Worm (Caenorhabditis elegans) whole organism, young adult: Measurements from ENCODE around the gene nhr-268.
"Not testable (repeated sequence)": the region's sequence is repeated elsewhere in the genome, so short reads cannot be mapped to it uniquely, and the experiment has no call there.

ENCODE experiments used
- B0336.3 ChIP-seq: fragments of 200-800 bp; sonication (Bioruptor generic); IDR thresholded peaks from 2 replicates; pipeline ENCODE4 v1.3.6; 2022; ENCODE audit warnings: missing genetic modification characterization, missing compliant biosample characterization
- C06A6.2 ChIP-seq: fragments of 200-800 bp; sonication (Bioruptor generic); conservative IDR thresholded peaks from 2 replicates; pipeline ENCODE4 v1.3.6; 2022; ENCODE audit warnings: missing genetic modification characterization, missing compliant biosample characterization
- F22D6.2 ChIP-seq: sonication (generic microtip); optimal IDR thresholded peaks from 2 replicates; lab custom pipeline; 2016; ENCODE audit warnings: mild to moderate bottlenecking, missing genetic modification characterization, missing compliant biosample characterization
- F39B2.1 ChIP-seq: fragments of 200-800 bp; sonication (Bioruptor generic); IDR thresholded peaks from 2 replicates; pipeline ENCODE4 v1.3.6; 2022; ENCODE audit warnings: missing genetic modification reagents, missing genetic modification characterization, missing compliant biosample characterization
- K12H6.12 ChIP-seq: fragments of 200-800 bp; sonication (Bioruptor generic); optimal IDR thresholded peaks from 2 replicates; lab custom pipeline; 2018; ENCODE audit warnings: mild to moderate bottlenecking, missing genetic modification characterization, missing compliant biosample characterization
- T26A5.8 ChIP-seq: sonication (generic microtip); optimal IDR thresholded peaks from 2 replicates; lab custom pipeline; 2016; ENCODE audit warnings: missing genetic modification characterization, missing compliant biosample characterization
- Y53G8AR.9 ChIP-seq: fragments of 200-800 bp; sonication (Bioruptor generic); conservative IDR thresholded peaks from 2 replicates; pipeline ENCODE4 v1.3.6; 2022; ENCODE audit warnings: missing genetic modification reagents, missing genetic modification characterization, missing compliant biosample characterization
- atf-7 ChIP-seq: sonication (generic microtip); optimal IDR thresholded peaks from 2 replicates; lab custom pipeline; 2017; ENCODE audit warnings: mild to moderate bottlenecking, missing genetic modification characterization, missing compliant biosample characterization
- attf-3 ChIP-seq: fragments of 200-800 bp; sonication (Bioruptor generic); conservative IDR thresholded peaks from 2 replicates; pipeline ENCODE4 v1.3.6; 2022; ENCODE audit warnings: missing genetic modification reagents, missing genetic modification characterization, missing compliant biosample characterization
- cebp-1 ChIP-seq, 2 experiments: fragments of 200-800 bp in 1 of 2; sonication (Bioruptor generic) in 1 of 2; sonication (generic microtip) in 1 of 2; IDR thresholded peaks in 1 of 2; optimal IDR thresholded peaks in 1 of 2; 2 replicates each; pipeline versions ENCODE4 v1.3.6 to Lab custom; 2017 to 2022; ENCODE audit warnings: missing compliant biosample characterization in 2 of 2, missing genetic modification characterization in 2 of 2, mild to moderate bottlenecking in 1 of 2, missing genetic modification reagents in 1 of 2, moderate library complexity in 1 of 2
- ceh-40 ChIP-seq: fragments of 200-800 bp; sonication (Bioruptor generic); IDR thresholded peaks from 2 replicates; pipeline ENCODE4 v1.3.6; 2022; ENCODE audit warnings: missing genetic modification characterization, missing compliant biosample characterization
- dox-1 ChIP-seq: fragments of 200-800 bp; sonication (Bioruptor generic); IDR thresholded peaks from 2 replicates; pipeline ENCODE4 v1.3.6; 2022; ENCODE audit warnings: missing genetic modification reagents, missing genetic modification characterization, missing compliant biosample characterization
- efl-1 ChIP-seq: fragments of 150-350 bp; optimal IDR thresholded peaks from 2 replicates; lab custom pipeline; 2014; ENCODE audit warnings: missing biosample characterization, missing genetic modification reagents, missing genetic modification characterization
- hmg-20 ChIP-seq: fragments of 200-800 bp; sonication (Bioruptor generic); IDR thresholded peaks from 2 replicates; pipeline ENCODE4 v1.3.6; 2022; ENCODE audit warnings: missing genetic modification reagents, missing genetic modification characterization, missing compliant biosample characterization
- let-607 ChIP-seq, 2 experiments: fragments of 200-800 bp in 1 of 2; sonication (Bioruptor generic) in 1 of 2; sonication (generic microtip) in 1 of 2; optimal IDR thresholded peaks; 2 replicates each; lab custom pipeline; 2016 to 2018; ENCODE audit warnings: mild to moderate bottlenecking in 2 of 2, missing compliant biosample characterization in 2 of 2, missing genetic modification characterization in 2 of 2, moderate library complexity in 2 of 2, missing genotype in 1 of 2
- lir-1 ChIP-seq: fragments of 200-800 bp; sonication (Bioruptor generic); conservative IDR thresholded peaks from 2 replicates; pipeline ENCODE4 v1.3.6; 2022; ENCODE audit warnings: missing genetic modification reagents, missing genetic modification characterization, missing compliant biosample characterization
- madf-10 ChIP-seq: sonication (generic microtip); optimal IDR thresholded peaks from 2 replicates; lab custom pipeline; 2016; ENCODE audit warnings: mild to moderate bottlenecking, missing genetic modification characterization, missing compliant biosample characterization
- mes-4 ChIP-seq: sonication (generic microtip); optimal IDR thresholded peaks from 2 replicates; lab custom pipeline; 2016; ENCODE audit warnings: missing genotype, missing genetic modification characterization, missing compliant biosample characterization
- nfyb-1 ChIP-seq: fragments of 200-800 bp; sonication (Bioruptor generic); IDR thresholded peaks from 2 replicates; pipeline ENCODE4 v1.3.6; 2022; ENCODE audit warnings: missing genetic modification reagents, missing genetic modification characterization, missing compliant biosample characterization
- nhr-80 ChIP-seq: sonication (generic microtip); optimal IDR thresholded peaks from 2 replicates; lab custom pipeline; 2016; ENCODE audit warnings: missing genetic modification characterization, missing compliant biosample characterization
- pbrm-1 ChIP-seq: fragments of 200-800 bp; sonication (Bioruptor generic); IDR thresholded peaks from 2 replicates; pipeline ENCODE4 v1.3.6; 2022; ENCODE audit warnings: missing genetic modification reagents, missing genetic modification characterization, missing compliant biosample characterization
- pha-4 ChIP-seq: fragments of 150-350 bp; sonication (generic microtip); optimal IDR thresholded peaks from 2 replicates; lab custom pipeline; 2014; ENCODE audit warnings: missing biosample characterization, missing genetic modification reagents, missing genetic modification characterization
- rpc-1 ChIP-seq, 2 experiments: fragments of 150-350 bp in 1 of 2; sonication (generic microtip) in 1 of 2; optimal IDR thresholded peaks; 2 replicates each; lab custom pipeline; 2014 to 2018; ENCODE audit warnings: missing biosample characterization in 1 of 2, missing genetic modification characterization in 1 of 2, missing genetic modification reagents in 1 of 2, missing genotype in 1 of 2
- sea-2 ChIP-seq: fragments of 200-800 bp; sonication (Bioruptor generic); IDR thresholded peaks from 2 replicates; pipeline ENCODE4 v1.3.6; 2022; ENCODE audit warnings: missing genetic modification characterization, missing compliant biosample characterization
- snpc-1.1 ChIP-seq: sonication (generic microtip); optimal IDR thresholded peaks from 2 replicates; lab custom pipeline; 2017; ENCODE audit warnings: missing genetic modification characterization, mild to moderate bottlenecking, missing compliant biosample characterization, antibody characterized with exemption, moderate library complexity, missing genotype, missing genetic modification reagents; ENCODE audit not compliant: insufficient read depth
- snpc-4 ChIP-seq, 5 experiments: fragments of 150-350 bp in 1 of 5; sonication (generic microtip) in 4 of 5; optimal IDR thresholded peaks; 2 replicates each; lab custom pipeline; 2014 to 2018; ENCODE audit warnings: missing genetic modification characterization in 5 of 5, missing biosample characterization in 3 of 5, antibody characterized with exemption in 2 of 5, mild to moderate bottlenecking in 2 of 5, missing compliant biosample characterization in 2 of 5, missing genotype in 2 of 5, moderate library complexity in 2 of 5, missing genetic modification reagents in 1 of 5
- tbp1 ChIP-seq: fragments of 200-800 bp; sonication (Bioruptor generic); optimal IDR thresholded peaks from 2 replicates; lab custom pipeline; 2018; ENCODE audit warnings: mild to moderate bottlenecking, missing genetic modification characterization, missing compliant biosample characterization
- unc-62 ChIP-seq: fragments of 150-350 bp; optimal IDR thresholded peaks from 2 replicates; lab custom pipeline; 2014; ENCODE audit warnings: missing biosample characterization, missing genetic modification reagents, missing genetic modification characterization
- zim-3 ChIP-seq: sonication (generic microtip); optimal IDR thresholded peaks from 2 replicates; lab custom pipeline; 2017; ENCODE audit warnings: mild to moderate bottlenecking, missing genetic modification characterization, moderate library complexity, missing compliant biosample characterization
- ztf-22 ChIP-seq: fragments of 200-800 bp; sonication (Bioruptor generic); optimal IDR thresholded peaks from 2 replicates; lab custom pipeline; 2018; ENCODE audit warnings: mild to moderate bottlenecking, missing genetic modification characterization, moderate library complexity, missing compliant biosample characterization
- ztf-25 ChIP-seq: fragments of 200-800 bp; sonication (Bioruptor generic); IDR thresholded peaks from 2 replicates; pipeline ENCODE4 v1.3.6; 2022; ENCODE audit warnings: missing genetic modification reagents, missing genetic modification characterization, missing compliant biosample characterization
- ztf-3 ChIP-seq: fragments of 200-800 bp; sonication (Bioruptor generic); optimal IDR thresholded peaks from 2 replicates; lab custom pipeline; 2018; ENCODE audit warnings: mild to moderate bottlenecking, missing genetic modification characterization, missing compliant biosample characterization
- ztf-6 ChIP-seq: fragments of 200-800 bp; sonication (Bioruptor generic); IDR thresholded peaks from 2 replicates; pipeline ENCODE4 v1.3.6; 2022; ENCODE audit warnings: missing genetic modification reagents, missing genetic modification characterization, missing compliant biosample characterization

The nhr-268 gene

DNA sequence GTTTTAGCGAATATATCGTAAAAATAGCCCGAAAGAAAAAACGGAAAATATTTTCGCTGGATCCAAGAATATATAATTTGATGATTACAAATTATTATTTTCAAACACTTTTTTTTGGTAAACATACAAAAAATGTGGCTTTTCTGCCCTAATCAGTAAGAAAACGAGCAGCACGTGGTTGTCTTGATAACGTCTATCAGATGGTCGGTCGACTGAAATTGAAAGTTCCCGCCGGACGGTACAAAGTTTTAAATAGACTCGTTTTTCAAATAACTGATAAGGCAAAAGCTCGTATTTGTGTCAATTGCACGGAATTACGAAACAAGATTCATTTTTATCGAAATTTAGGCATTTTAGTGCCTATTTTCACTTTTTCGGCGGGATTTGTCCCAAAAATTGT is 23.3 kb upstream of the nhr-268 start:
- no peak for TF ChIP-seq pbrm-1
- TF ChIP-seq efl-1 (GFP tag; lab: Kevin White, UChicago), result no peak
- TF ChIP-seq snpc-1.1 (tag; lab: Kevin White, UChicago), result no peak
- TF ChIP-seq lir-1 (GFP tag; lab: Robert Waterston, UW), result 0 out of 2 replicates have a peak, but pooled peaks have one; percentile 11
- 0 out of 2 replicates have a peak, but pooled peaks have one; percentile 11 for TF ChIP-seq nfyb-1 (GFP tag; lab: Robert Waterston, UW)
- peak; percentile 64 for TF ChIP-seq atf-7 (tag; lab: Kevin White, UChicago)
- TF ChIP-seq cebp-1 (GFP tag; IDR thresholded peaks at IDR 0.05; lab: Robert Waterston, UW), result peak; percentile 47; the same call in 1 of the 2 replicates
- TF ChIP-seq cebp-1 (tag; optimal IDR thresholded peaks at IDR 0.05; lab: Kevin White, UChicago), result no peak
- no peak for TF ChIP-seq F39B2.1 (GFP tag; lab: Robert Waterston, UW)
- peak in 1 of 2 experiments; percentile 63 for TF ChIP-seq let-607 (tag; optimal IDR thresholded peaks at IDR 0.05; lab: Kevin White, UChicago)
- no peak for TF ChIP-seq F22D6.2 (tag; lab: Kevin White, UChicago)
- TF ChIP-seq nhr-80 (tag; lab: Kevin White, UChicago), result peak; percentile 96
- TF ChIP-seq ztf-3, result no peak
- TF ChIP-seq tbp1 (GFP tag; lab: Kevin White, UChicago), result peak; percentile 25
- TF ChIP-seq unc-62 (GFP tag; lab: Kevin White, UChicago), result peak; percentile 20
- peak; percentile 46 for TF ChIP-seq ztf-22 (GFP tag; lab: Kevin White, UChicago)
- TF ChIP-seq dox-1 (GFP tag; lab: Robert Waterston, UW), result 0 out of 2 replicates have a peak, but pooled peaks have one; percentile 49
- TF ChIP-seq pha-4 (tag; lab: Kevin White, UChicago), result peak; percentile 72
- TF ChIP-seq, all 124 proteins: peak for 11

ce11 chrV:15668200-15668599 is 21.9 kb upstream of the nhr-268 start, which contains the start of gene F53E4.1:
Gene F53E4.1, minus strand, starts transcription at chrV:15668300.
- TF ChIP-seq rpc-1 (optimal IDR thresholded peaks at IDR 0.05; lab: Kevin White, UChicago), result not testable (repeated sequence)
- TF ChIP-seq rpc-1 (tag; optimal IDR thresholded peaks at IDR 0.05; lab: Kevin White, UChicago), result peak; percentile 12

DNA sequence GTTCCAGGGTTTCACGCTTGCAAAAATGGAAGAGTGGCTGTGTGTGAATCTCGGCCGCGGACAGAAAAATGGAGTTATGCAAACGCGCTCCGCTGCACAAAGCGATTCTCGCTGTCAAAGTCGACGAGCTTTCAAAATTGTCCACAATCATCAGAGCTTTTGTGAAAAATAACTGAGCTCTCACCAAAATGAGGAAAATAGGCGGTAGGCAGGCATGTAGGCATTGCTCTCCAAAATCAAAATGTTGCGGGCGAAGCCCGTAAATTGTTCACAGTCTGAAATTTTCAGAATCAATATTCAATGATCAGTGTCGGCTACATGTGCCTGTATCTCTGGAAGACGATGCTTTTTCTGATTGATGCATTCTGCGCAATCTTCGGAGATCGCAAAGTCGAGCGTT is 21.2 kb upstream of the nhr-268 start, which contains the start of gene K06B4.4:
TSS of gene K06B4.4 (plus strand) at position 301 of the 400 bp plus-strand sequence.
- TF ChIP-seq dox-1 (GFP tag; lab: Robert Waterston, UW) (no peak), mes-4 (tag; lab: Kevin White, UChicago) (no peak), atf-7 (tag; lab: Kevin White, UChicago) (no peak), madf-10 (tag; lab: Kevin White, UChicago) (no peak), B0336.3 (GFP tag; lab: Robert Waterston, UW) (no peak), K12H6.12 (no peak), hmg-20 (GFP tag; lab: Robert Waterston, UW) (no peak), snpc-4 (GFP tag; optimal IDR thresholded peaks at IDR 0.05; lab: Kevin White, UChicago) (no peak), snpc-4 (tag; optimal IDR thresholded peaks at IDR 0.05; lab: Kevin White, UChicago) (no peak), zim-3 (tag; lab: Kevin White, UChicago) (no peak), ztf-6 (no peak), attf-3 (GFP tag; lab: Robert Waterston, UW) (no peak), F39B2.1 (GFP tag; lab: Robert Waterston, UW) (no peak), ztf-25 (GFP tag; lab: Robert Waterston, UW) (no peak), T26A5.8 (tag; lab: Kevin White, UChicago) (no peak), ceh-40 (GFP tag; lab: Robert Waterston, UW) (no peak), C06A6.2 (GFP tag; lab: Robert Waterston, UW) (no peak), sea-2 (GFP tag; lab: Robert Waterston, UW) (no peak), Y53G8AR.9 (GFP tag; lab: Robert Waterston, UW) (no peak)
